Worm (Caenorhabditis elegans): ENCODE measurements around the gene clec-226.

DNA sequence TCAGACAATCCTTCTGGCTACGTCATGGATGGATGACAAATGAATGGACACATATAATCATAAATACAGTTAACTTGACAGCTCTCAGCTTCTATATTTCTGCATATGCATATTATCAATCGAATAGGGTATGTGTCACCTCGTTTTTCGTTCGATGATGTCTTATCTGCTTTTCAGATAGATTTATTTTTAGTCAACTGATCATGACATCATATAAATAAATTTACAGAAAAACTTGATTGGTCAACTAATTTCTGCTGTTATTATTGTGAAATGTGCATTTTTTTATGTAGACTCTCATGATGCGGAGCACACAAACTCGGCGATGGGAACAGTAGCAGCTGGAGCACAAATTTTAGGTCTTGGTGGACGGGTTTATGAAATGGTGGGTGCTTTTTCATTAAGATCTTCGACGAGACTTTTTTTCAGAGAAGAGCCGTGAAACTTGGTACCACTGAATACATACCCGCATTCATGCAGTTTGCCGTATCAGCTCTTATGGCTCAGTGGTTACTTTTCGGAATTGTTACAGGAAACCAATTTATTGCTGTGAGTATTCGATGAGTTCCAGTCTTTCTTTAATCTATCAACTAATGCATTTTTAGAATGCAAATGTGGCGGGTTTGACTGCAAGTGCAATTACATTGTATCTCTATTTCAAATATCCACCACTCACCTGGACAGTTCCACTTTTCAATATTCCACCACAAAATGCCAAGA, 8.8 kb downstream of the clec-226 start:
- TF ChIP-seq lin-26 (GFP tag; IDR thresholded peaks at IDR 0.05) (no peak), tbp1 (GFP tag; optimal IDR thresholded peaks at IDR 0.05) (no peak), unc-130 (GFP tag; optimal IDR thresholded peaks at IDR 0.05) (no peak)

Measured in whole organism, young adult.